Fruit fly (Drosophila melanogaster) whole organism, adult: Measurements from ENCODE around the gene Rbfox1.

ENCODE experiments used
- CG11617 ChIP-seq: fragments of 200-800 bp; sonication (Bioruptor generic); optimal IDR thresholded peaks from 2 replicates; lab custom pipeline; 2017; ENCODE audit warnings: mild to moderate bottlenecking, missing biosample characterization, missing genetic modification reagents, missing genetic modification characterization
- CG12768 ChIP-seq: fragments of 200-800 bp; sonication (Bioruptor generic); optimal IDR thresholded peaks from 2 replicates; lab custom pipeline; 2017; ENCODE audit warnings: missing biosample characterization, missing genetic modification characterization, mild to moderate bottlenecking, moderate library complexity, missing genetic modification reagents
- CG14711 ChIP-seq: fragments of 200-800 bp; sonication (Bioruptor generic); optimal IDR thresholded peaks from 2 replicates; lab custom pipeline; 2018; ENCODE audit warnings: missing biosample characterization, mild to moderate bottlenecking, missing genetic modification characterization, moderate library complexity
- CG1620 ChIP-seq: fragments of 200-800 bp; sonication (Bioruptor generic); optimal IDR thresholded peaks from 2 replicates; lab custom pipeline; 2016; ENCODE audit warnings: missing biosample characterization, missing genetic modification characterization
- CG33017 ChIP-seq: fragments of 200-800 bp; sonication (Bioruptor generic); optimal IDR thresholded peaks from 2 replicates; lab custom pipeline; 2018; ENCODE audit warnings: missing biosample characterization, mild to moderate bottlenecking, missing genetic modification characterization, moderate library complexity
- CG5204 ChIP-seq: fragments of 200-800 bp; sonication (Bioruptor generic); optimal IDR thresholded peaks from 2 replicates; lab custom pipeline; 2016; ENCODE audit warnings: missing biosample characterization, missing genetic modification characterization
- CG7045 ChIP-seq: fragments of 200-800 bp; sonication (Bioruptor generic); optimal IDR thresholded peaks from 2 replicates; lab custom pipeline; 2017; ENCODE audit warnings: missing biosample characterization, mild to moderate bottlenecking, missing genetic modification characterization
- CG7101 ChIP-seq: fragments of 200-800 bp; sonication (Bioruptor generic); optimal IDR thresholded peaks from 2 replicates; lab custom pipeline; 2018; ENCODE audit warnings: missing biosample characterization, mild to moderate bottlenecking, missing genetic modification characterization, moderate library complexity
- Clk ChIP-seq: fragments of 200-800 bp; sonication (Bioruptor generic); optimal IDR thresholded peaks from 2 replicates; lab custom pipeline; 2017; ENCODE audit warnings: missing biosample characterization, missing genetic modification characterization
- Crg-1 ChIP-seq: fragments of 200-800 bp; sonication (Bioruptor generic); optimal IDR thresholded peaks from 2 replicates; lab custom pipeline; 2016; ENCODE audit warnings: missing biosample characterization, missing genetic modification characterization
- Mnt ChIP-seq: fragments of 200-800 bp; sonication (Bioruptor generic); optimal IDR thresholded peaks from 2 replicates; lab custom pipeline; 2016; ENCODE audit warnings: missing biosample characterization, mild to moderate bottlenecking, missing genetic modification characterization
- bab1 ChIP-seq: fragments of 200-800 bp; sonication (Bioruptor generic); optimal IDR thresholded peaks from 3 replicates; lab custom pipeline; 2019; ENCODE audit warnings: missing biosample characterization, mild to moderate bottlenecking, missing genetic modification characterization, moderate library complexity
- cic ChIP-seq: fragments of 200-800 bp; sonication (Bioruptor generic); optimal IDR thresholded peaks from 2 replicates; lab custom pipeline; 2017; ENCODE audit warnings: missing biosample characterization, mild to moderate bottlenecking, missing genetic modification characterization, moderate library complexity
- cnc ChIP-seq, 2 experiments: fragments of >200 bp; optimal IDR thresholded peaks; 2 replicates each; lab custom pipeline; 2017
- kay ChIP-seq: fragments of 200-800 bp; sonication (Bioruptor generic); peaks from one replicate; lab custom pipeline; 2016; ENCODE audit warnings: missing biosample characterization, missing genetic modification characterization, borderline replicate concordance
- ovo ChIP-seq: fragments of 200-800 bp; sonication (Bioruptor generic); optimal IDR thresholded peaks from 2 replicates; lab custom pipeline; 2016; ENCODE audit warnings: missing biosample characterization, missing genetic modification characterization
- pad ChIP-seq: fragments of 200-800 bp; sonication (Bioruptor generic); optimal IDR thresholded peaks from 3 replicates; lab custom pipeline; 2017; ENCODE audit warnings: missing biosample characterization, missing genetic modification characterization, mild to moderate bottlenecking, moderate library complexity, missing genetic modification reagents
- tj ChIP-seq: fragments of 200-800 bp; sonication (Bioruptor generic); optimal IDR thresholded peaks from 3 replicates; lab custom pipeline; 2017; ENCODE audit warnings: missing biosample characterization, mild to moderate bottlenecking, missing genetic modification characterization, moderate library complexity
- toe ChIP-seq: fragments of 200-800 bp; sonication (Bioruptor generic); optimal IDR thresholded peaks from 2 replicates; lab custom pipeline; 2016; ENCODE audit warnings: missing biosample characterization, missing genetic modification characterization

The Rbfox1 gene

DNA sequence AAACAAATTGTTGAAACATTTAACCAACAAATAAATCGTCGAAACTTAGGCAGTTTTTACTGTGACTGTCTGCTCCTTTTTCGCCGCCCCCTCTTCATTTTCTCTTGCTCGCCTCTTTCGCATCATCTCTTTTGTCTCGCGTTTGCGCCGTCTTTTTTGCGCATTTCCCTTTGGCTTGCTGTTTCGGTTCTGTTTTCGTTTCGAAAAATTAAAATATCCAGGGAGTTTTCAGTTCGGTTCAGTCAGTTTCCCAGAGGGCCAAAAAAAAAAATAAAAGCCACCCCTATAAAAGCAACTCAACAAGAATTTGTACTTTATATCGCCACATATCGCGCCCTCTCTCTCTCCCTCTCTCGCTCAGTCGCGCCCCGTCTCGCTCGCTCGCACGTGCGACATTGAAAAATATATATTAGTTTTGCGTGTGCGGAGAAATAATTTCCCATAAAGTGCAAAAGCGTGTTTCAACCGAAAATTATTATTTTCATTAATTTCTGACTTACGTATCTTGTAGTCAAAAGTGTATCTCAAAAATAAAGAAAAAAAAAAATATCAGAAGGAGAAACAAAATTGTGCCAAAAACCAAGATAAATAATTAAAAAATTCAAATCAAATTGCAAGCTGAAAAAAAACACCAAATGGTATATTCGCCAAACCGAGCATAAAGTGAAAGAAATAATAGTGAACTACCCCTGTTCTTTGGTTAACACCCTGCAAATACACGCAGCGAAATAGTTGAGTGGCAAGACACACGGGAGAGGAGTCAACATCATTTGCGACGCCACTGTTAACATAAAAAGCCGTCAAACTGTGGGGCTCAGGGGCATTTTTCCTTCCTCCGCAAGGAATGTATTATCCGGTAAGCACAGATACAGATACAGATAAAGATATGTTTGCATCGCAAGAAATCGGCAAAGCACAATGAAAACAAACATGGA lies 36.5 kb downstream of the Rbfox1 start:
- TF ChIP-seq CG14711 (tag; lab: Kevin White, UChicago), result no peak
- TF ChIP-seq cic (GFP tag; lab: Kevin White, UChicago), result no peak
- no peak for TF ChIP-seq CG11617
- TF ChIP-seq CG7101 (tag; lab: Kevin White, UChicago), result no peak
- TF ChIP-seq toe, result no peak
- TF ChIP-seq kay (GFP tag; lab: Kevin White, UChicago), result peak; percentile 68
- TF ChIP-seq CG33017 (tag; lab: Kevin White, UChicago), result no peak

DNA sequence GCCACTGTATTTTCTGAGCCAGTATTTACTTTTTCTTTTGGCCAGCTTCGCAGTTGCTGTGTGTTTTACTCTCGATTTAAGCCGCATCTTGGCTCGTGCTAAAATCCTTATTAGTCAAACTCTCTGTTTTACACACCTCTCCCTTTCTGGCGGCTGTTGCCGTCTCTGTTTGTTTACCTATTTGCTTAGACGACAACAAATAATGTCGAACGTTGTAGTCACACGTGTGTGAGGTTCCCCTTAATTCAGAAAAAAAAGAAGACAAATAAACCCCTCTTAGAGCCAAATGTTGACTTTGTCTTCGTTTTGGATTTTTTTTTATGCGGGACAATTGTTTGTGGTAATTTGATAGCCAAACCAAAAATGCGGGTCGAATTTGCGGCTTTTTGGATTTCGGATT lies 37.7 kb downstream of the Rbfox1 start:
- TF ChIP-seq ovo (peak; percentile 24), CG7101 (tag; lab: Kevin White, UChicago) (peak; percentile 37), Crg-1 (no peak), CG33017 (tag; lab: Kevin White, UChicago) (no peak), pad (GFP tag; lab: Kevin White, UChicago) (peak; percentile 9)

DNA sequence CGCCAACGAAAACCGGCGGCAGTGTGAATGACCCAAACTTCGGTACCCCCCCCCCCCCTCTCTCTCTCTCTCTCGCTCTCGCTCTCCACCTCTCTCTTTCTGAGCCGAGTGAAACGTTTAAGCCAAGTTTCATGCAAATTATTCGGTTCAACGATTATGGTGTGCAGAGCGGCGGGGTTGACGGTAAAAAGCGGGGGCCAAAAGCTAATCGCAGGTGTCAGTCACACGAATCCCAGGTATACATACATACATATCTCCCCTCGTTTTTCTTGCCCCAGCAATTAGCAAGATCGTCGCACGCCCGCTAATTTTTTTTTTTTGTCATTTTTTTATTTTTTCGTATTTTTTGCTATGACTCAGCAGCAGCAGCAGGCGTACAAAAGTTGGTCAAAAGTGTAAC lies 40.4 kb downstream of the Rbfox1 start:
- TF ChIP-seq CG7045 (no peak), ovo (no peak), CG1620 (GFP tag; lab: Kevin White, UChicago) (no peak), pad (GFP tag; lab: Kevin White, UChicago) (no peak), CG7101 (tag; lab: Kevin White, UChicago) (no peak), cnc (optimal IDR thresholded peaks at IDR 0.05; lab: Kevin White, UChicago) (no peak), bab1 (GFP tag; lab: Kevin White, UChicago) (no peak), Crg-1 (no peak), CG33017 (tag; lab: Kevin White, UChicago) (no peak), kay (GFP tag; lab: Kevin White, UChicago) (no peak), CG11617 (no peak), CG5204 (GFP tag; lab: Kevin White, UChicago) (no peak), Clk (GFP tag; lab: Kevin White, UChicago) (no peak)

DNA sequence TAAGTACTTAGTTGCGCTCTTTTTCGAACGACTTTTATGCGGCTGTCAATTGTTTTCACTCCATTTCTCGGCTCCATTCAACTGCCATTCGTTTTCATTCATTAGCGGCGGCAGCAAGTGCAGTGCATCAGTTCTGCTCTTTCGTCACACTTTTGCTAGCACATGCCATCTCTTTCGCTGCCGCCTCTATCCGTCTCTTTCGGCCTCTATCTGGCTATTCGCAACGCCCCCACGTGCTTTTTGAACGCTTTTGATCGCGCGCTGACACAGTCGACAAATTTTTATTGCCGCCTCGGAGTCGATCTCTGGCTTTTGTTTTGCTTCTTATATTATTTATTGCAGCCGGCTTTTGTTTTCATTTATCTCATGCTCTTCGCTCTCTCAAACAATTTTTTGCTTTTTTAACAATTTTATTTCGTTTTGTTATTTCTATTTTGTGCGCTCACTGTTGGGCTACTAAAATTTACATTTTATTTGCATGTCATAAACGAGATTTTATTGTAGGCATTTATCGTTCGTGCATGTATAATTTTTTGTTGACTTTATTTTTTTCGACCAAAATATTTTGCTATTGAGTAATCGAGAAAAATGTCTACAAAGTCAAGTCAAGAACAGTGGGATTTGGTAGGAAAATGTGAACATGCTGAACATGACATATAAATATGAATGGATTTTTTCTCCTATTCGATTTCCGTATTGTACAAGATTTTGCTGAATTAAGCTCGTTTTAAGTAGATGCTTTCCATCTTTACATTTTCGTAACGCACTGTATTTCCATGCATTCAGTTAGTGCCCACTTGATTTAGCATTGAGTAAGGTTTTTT lies 41.4 kb downstream of the Rbfox1 start:
- peak; percentile 33 for TF ChIP-seq Mnt
- TF ChIP-seq cnc (optimal IDR thresholded peaks at IDR 0.05; lab: Kevin White, UChicago), result no peak

DNA sequence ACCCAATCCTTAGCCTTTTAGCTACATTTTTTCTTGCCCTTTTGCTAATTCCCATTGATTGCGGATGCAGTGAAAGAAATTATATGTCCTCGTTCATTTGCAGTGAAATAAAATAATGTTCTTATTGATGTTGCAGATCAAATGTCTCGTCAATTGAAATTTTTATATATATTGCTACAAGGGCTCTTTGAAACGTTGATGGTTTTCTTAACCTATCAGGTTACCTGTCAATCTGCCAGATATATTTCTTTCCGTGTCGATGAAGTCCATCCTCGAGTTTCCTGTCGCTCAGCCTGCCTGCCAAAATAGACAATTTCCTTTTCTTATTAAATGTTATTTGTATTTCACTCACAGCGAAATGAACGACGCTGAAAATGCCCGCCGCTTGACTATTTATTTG lies 44.0 kb downstream of the Rbfox1 start:
- no peak for TF ChIP-seq pad (GFP tag; lab: Kevin White, UChicago)
- TF ChIP-seq toe, result no peak
- no peak for TF ChIP-seq CG12768 (GFP tag; lab: Kevin White, UChicago)
- no peak for TF ChIP-seq ovo
- no peak for TF ChIP-seq CG11617
- TF ChIP-seq CG14711 (tag; lab: Kevin White, UChicago), result no peak
- no peak for TF ChIP-seq CG7101 (tag; lab: Kevin White, UChicago)
- TF ChIP-seq cnc (optimal IDR thresholded peaks at IDR 0.05; lab: Kevin White, UChicago), result no peak
- TF ChIP-seq Mnt, result no peak

DNA sequence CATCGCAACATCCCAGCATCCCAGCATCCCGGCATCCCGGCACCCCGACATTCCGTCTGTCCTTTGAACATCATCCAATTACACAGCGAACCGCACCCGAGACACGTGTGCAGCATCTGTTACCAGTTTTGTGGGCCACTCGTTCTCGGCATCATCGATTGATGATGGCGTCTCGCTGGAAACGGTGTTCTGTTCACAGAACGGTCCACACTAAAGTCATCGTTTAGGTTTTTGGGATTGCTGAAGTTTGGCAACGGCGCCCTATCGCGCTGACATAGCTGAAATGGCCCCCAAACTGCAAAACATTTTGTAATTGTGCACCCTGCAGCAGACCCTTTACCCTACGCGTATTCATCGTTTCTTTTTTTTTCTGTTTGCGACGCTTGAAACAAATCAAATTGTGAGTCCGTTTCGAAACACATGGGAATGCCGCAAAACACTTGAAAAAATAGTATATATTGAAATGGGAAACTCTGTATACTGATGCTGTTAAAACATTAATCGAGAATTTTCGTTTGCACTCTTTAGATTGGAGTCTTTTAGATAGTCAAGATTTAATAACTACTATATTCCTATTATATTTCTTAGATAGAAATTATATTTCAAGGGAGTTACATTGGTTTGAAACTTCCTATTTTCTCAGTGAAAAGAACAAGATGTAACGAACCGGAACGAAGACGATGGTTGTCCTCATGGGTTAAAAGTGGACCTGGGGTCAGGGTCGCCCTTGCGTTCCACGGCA lies 44.6 kb downstream of the Rbfox1 start:
- peak; percentile 38 for TF ChIP-seq tj
- no peak for TF ChIP-seq ovo
- no peak for TF ChIP-seq CG7045
- TF ChIP-seq toe, result no peak

DNA sequence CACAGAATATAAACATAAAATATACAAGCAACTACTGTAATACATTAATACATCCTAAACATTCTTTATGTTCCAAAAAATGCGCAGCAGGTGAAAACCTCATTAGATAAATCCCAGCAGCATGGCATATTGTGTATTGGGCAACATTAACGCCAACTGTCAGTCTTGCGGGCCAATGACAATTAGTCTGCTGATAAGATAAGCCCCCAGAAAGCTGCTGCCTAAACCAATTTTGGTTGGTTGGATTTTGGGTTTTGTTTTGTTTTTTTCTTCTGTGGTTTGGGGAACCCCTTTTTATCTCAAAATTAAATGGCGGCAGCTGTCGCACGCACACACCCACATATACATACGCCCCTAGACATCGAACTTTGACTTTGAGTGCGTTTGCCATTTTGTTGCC lies 47.0 kb downstream of the Rbfox1 start:
- TF ChIP-seq Mnt (no peak), CG1620 (GFP tag; lab: Kevin White, UChicago) (no peak), CG11617 (no peak), Crg-1 (no peak), cic (GFP tag; lab: Kevin White, UChicago) (no peak), CG33017 (tag; lab: Kevin White, UChicago) (no peak), CG7045 (no peak), CG14711 (tag; lab: Kevin White, UChicago) (no peak), kay (GFP tag; lab: Kevin White, UChicago) (no peak), CG12768 (GFP tag; lab: Kevin White, UChicago) (no peak), CG5204 (GFP tag; lab: Kevin White, UChicago) (no peak)
